Worm (Caenorhabditis elegans) whole organism, L1 larva: ENCODE data around the gene wht-7.
A peak's percentile ranks its signal among the peaks of the same experiment; 100 is the strongest.

Source experiments
- C04F5.9 ChIP-seq: sonication (generic microtip); optimal IDR thresholded peaks from 2 replicates; lab custom pipeline; 2016; ENCODE audit warnings: missing genetic modification characterization, missing compliant biosample characterization
- C16A3.4 ChIP-seq: fragments of 150-350 bp; optimal IDR thresholded peaks from 2 replicates; lab custom pipeline; 2014; ENCODE audit warnings: missing biosample characterization, missing genetic modification characterization
- F16B12.6 ChIP-seq: fragments of 150-350 bp; optimal IDR thresholded peaks from 2 replicates; lab custom pipeline; 2014; ENCODE audit warnings: missing biosample characterization, missing genetic modification characterization
- alr-1 ChIP-seq: fragments of 200-800 bp; sonication (Bioruptor generic); optimal IDR thresholded peaks from 2 replicates; lab custom pipeline; 2018; ENCODE audit warnings: borderline replicate concordance, mild to moderate bottlenecking, missing genetic modification characterization, missing compliant biosample characterization
- ama-1 ChIP-seq: fragments of 150-350 bp; optimal IDR thresholded peaks from 2 replicates; lab custom pipeline; 2014
- ceh-82 ChIP-seq, 3 experiments: fragments of 150-350 bp in 1 of 3; sonication (generic microtip) in 2 of 3; optimal IDR thresholded peaks; 2 replicates each; lab custom pipeline; 2014 to 2017; ENCODE audit warnings: missing biosample characterization in 3 of 3, missing genetic modification characterization in 3 of 3
- ceh-88 ChIP-seq: fragments of 200-800 bp; sonication (Bioruptor generic); IDR thresholded peaks from 2 replicates; pipeline ENCODE4 v1.3.6; 2022; ENCODE audit warnings: missing genetic modification characterization, missing compliant biosample characterization
- ces-1 ChIP-seq: fragments of 150-350 bp; optimal IDR thresholded peaks from 2 replicates; lab custom pipeline; 2014; ENCODE audit warnings: missing biosample characterization, missing genetic modification reagents, missing genetic modification characterization
- dsc-1 ChIP-seq: sonication (generic microtip); optimal IDR thresholded peaks from 2 replicates; lab custom pipeline; 2016; ENCODE audit warnings: mild to moderate bottlenecking, missing genetic modification characterization, missing compliant biosample characterization
- efl-1 ChIP-seq, 4 experiments: fragments of 150-350 bp; optimal IDR thresholded peaks in 3 of 4; peaks in 1 of 4; 1 replicate in 1 of 4; 2 replicates in 3 of 4; lab custom pipeline; 2014; ENCODE audit warnings: missing biosample characterization in 2 of 4, missing genetic modification characterization in 2 of 4, missing genetic modification reagents in 2 of 4
- elt-2 ChIP-seq: sonication (generic microtip); optimal IDR thresholded peaks from 2 replicates; lab custom pipeline; 2016; ENCODE audit warnings: missing genetic modification characterization, mild to moderate bottlenecking, inconsistent platforms, missing compliant biosample characterization, missing genetic modification reagents
- hpl-2 ChIP-seq: fragments of 150-350 bp; optimal IDR thresholded peaks from 2 replicates; lab custom pipeline; 2014; ENCODE audit warnings: missing biosample characterization, missing genetic modification reagents, missing genetic modification characterization
- irx-1 ChIP-seq: sonication (generic microtip); optimal IDR thresholded peaks from 2 replicates; lab custom pipeline; 2016; ENCODE audit warnings: missing genetic modification characterization, missing compliant biosample characterization
- isw-1 ChIP-seq: fragments of 200-800 bp; sonication (Bioruptor generic); IDR thresholded peaks from 2 replicates; pipeline ENCODE4 v1.3.6; 2022; ENCODE audit warnings: missing genetic modification characterization, missing compliant biosample characterization
- jun-1 ChIP-seq: fragments of 150-350 bp; optimal IDR thresholded peaks from 2 replicates; lab custom pipeline; 2014; ENCODE audit warnings: missing biosample characterization, missing genetic modification reagents, missing genetic modification characterization
- lin-14 ChIP-seq: fragments of 200-800 bp; sonication (Bioruptor generic); optimal IDR thresholded peaks from 2 replicates; lab custom pipeline; 2018; ENCODE audit warnings: mild to moderate bottlenecking, missing genetic modification characterization, moderate library complexity, missing compliant biosample characterization
- lin-35 ChIP-seq, 2 experiments: fragments of 150-350 bp; optimal IDR thresholded peaks; 2 replicates each; lab custom pipeline; 2014; ENCODE audit warnings: missing biosample characterization in 2 of 2, missing genetic modification characterization in 2 of 2, missing genetic modification reagents in 2 of 2
- mab-9 ChIP-seq: fragments of 200-800 bp; sonication (Bioruptor generic); IDR thresholded peaks from 2 replicates; pipeline ENCODE4 v1.3.6; 2022; ENCODE audit warnings: missing genetic modification reagents, missing genetic modification characterization, missing compliant biosample characterization
- mdl-1 ChIP-seq, 2 experiments: fragments of 150-350 bp; optimal IDR thresholded peaks; 2 replicates each; lab custom pipeline; 2014 to 2017; ENCODE audit warnings: missing biosample characterization in 2 of 2, missing genetic modification characterization in 2 of 2, inconsistent platforms in 1 of 2
- mef-2 ChIP-seq: fragments of 150-350 bp; optimal IDR thresholded peaks from 2 replicates; lab custom pipeline; 2014; ENCODE audit warnings: missing biosample characterization, missing genetic modification characterization
- nhr-20 ChIP-seq: sonication (generic microtip); optimal IDR thresholded peaks from 2 replicates; lab custom pipeline; 2016; ENCODE audit warnings: mild to moderate bottlenecking, missing genetic modification characterization, missing compliant biosample characterization
- nhr-28 ChIP-seq: fragments of 150-350 bp; optimal IDR thresholded peaks from 2 replicates; lab custom pipeline; 2014; ENCODE audit warnings: missing biosample characterization, missing genetic modification characterization
- nhr-71 ChIP-seq: sonication (generic microtip); optimal IDR thresholded peaks from 2 replicates; lab custom pipeline; 2016; ENCODE audit warnings: mild to moderate bottlenecking, missing genetic modification characterization, moderate library complexity, missing compliant biosample characterization
- nhr-84 ChIP-seq: sonication (generic microtip); optimal IDR thresholded peaks from 2 replicates; lab custom pipeline; 2017; ENCODE audit warnings: missing biosample characterization, missing genetic modification characterization
- nhr-85 ChIP-seq: sonication (generic microtip); peaks from one replicate; lab custom pipeline; 2016; ENCODE audit warnings: missing genetic modification characterization, inconsistent platforms, missing compliant biosample characterization
- nhr-90 ChIP-seq: sonication (generic microtip); optimal IDR thresholded peaks from 2 replicates; lab custom pipeline; 2016; ENCODE audit warnings: mild to moderate bottlenecking, missing genetic modification characterization, missing compliant biosample characterization; ENCODE audit not compliant: poor library complexity
- pag-3 ChIP-seq: sonication (generic microtip); optimal IDR thresholded peaks from 2 replicates; lab custom pipeline; 2017; ENCODE audit warnings: missing genetic modification characterization, mild to moderate bottlenecking, missing compliant biosample characterization, antibody characterized with exemption, borderline replicate concordance; ENCODE audit not compliant: insufficient read depth
- pax-3 ChIP-seq: fragments of 200-800 bp; sonication (Bioruptor generic); optimal IDR thresholded peaks from 2 replicates; lab custom pipeline; 2018; ENCODE audit warnings: mild to moderate bottlenecking, missing genetic modification characterization, moderate library complexity, missing compliant biosample characterization
- snpc-4 ChIP-seq: fragments of 150-350 bp; optimal IDR thresholded peaks from 2 replicates; lab custom pipeline; 2014; ENCODE audit warnings: missing biosample characterization, missing genetic modification characterization
- sup-37 ChIP-seq: fragments of 200-800 bp; sonication (Bioruptor generic); optimal IDR thresholded peaks from 2 replicates; lab custom pipeline; 2018; ENCODE audit warnings: mild to moderate bottlenecking, missing genetic modification characterization, missing compliant biosample characterization
- tbx-2 ChIP-seq: sonication (generic microtip); optimal IDR thresholded peaks from 2 replicates; lab custom pipeline; 2016; ENCODE audit warnings: missing genetic modification characterization, missing compliant biosample characterization
- unc-130 ChIP-seq: fragments of 150-350 bp; optimal IDR thresholded peaks from 2 replicates; lab custom pipeline; 2017; ENCODE audit warnings: missing biosample characterization, missing genetic modification characterization, inconsistent platforms
- zip-4 ChIP-seq: fragments of 200-800 bp; sonication (Bioruptor generic); optimal IDR thresholded peaks from 2 replicates; lab custom pipeline; 2018; ENCODE audit warnings: mild to moderate bottlenecking, missing genetic modification characterization, moderate library complexity, missing compliant biosample characterization
- ztf-4 ChIP-seq: fragments of 150-350 bp; optimal IDR thresholded peaks from 2 replicates; lab custom pipeline; 2014; ENCODE audit warnings: missing biosample characterization, missing genetic modification characterization

Gene wht-7

ce11 chrIII:6198378-6199234, 49.2 kb upstream of the wht-7 start, which contains the start of the genes C23G10.7 and rpn-2 (continued):
- peak; percentile 56 for TF ChIP-seq C16A3.4
- no peak for TF ChIP-seq nhr-28 (tag; lab: Kevin White, UChicago)
- TF ChIP-seq tbx-2, result peak; percentile 73
- TF ChIP-seq ztf-4 (tag; lab: Kevin White, UChicago), result no peak
- peak; percentile 17 for TF ChIP-seq zip-4 (GFP tag; lab: Kevin White, UChicago)
- TF ChIP-seq efl-1 (optimal IDR thresholded peaks at IDR 0.05; lab: Kevin White, UChicago), result peak; percentile 74 to 79
- peak; percentile 72 to 97 for TF ChIP-seq efl-1 (GFP tag; optimal IDR thresholded peaks at IDR 0.05 in 1 of 2; lab: Kevin White, UChicago)
- peak; percentile 71 for TF ChIP-seq dsc-1 (tag; lab: Kevin White, UChicago)
- TF ChIP-seq mab-9 (GFP tag; lab: Robert Waterston, UW), result no peak
- TF ChIP-seq pax-3 (tag; lab: Kevin White, UChicago), result no peak
- no peak for TF ChIP-seq unc-130
- TF ChIP-seq isw-1, result peak; percentile 63
- TF ChIP-seq lin-14, result peak; percentile 64
- peak; percentile 36 for TF ChIP-seq C04F5.9 (tag; lab: Kevin White, UChicago)
- TF ChIP-seq jun-1 (tag; lab: Kevin White, UChicago), result peak; percentile 29
- no peak for TF ChIP-seq mef-2 (tag; lab: Kevin White, UChicago)
- peak; percentile 62 to 68 (median 63) for TF ChIP-seq ceh-82 (tag; optimal IDR thresholded peaks at IDR 0.05; lab: Kevin White, UChicago)
- TF ChIP-seq nhr-20 (tag; lab: Kevin White, UChicago), result peak; percentile 72
- TF ChIP-seq hpl-2, result no peak
- TF ChIP-seq elt-2 (tag; lab: Kevin White, UChicago), result peak; percentile 24
- no peak for TF ChIP-seq alr-1 (tag; lab: Kevin White, UChicago)
- TF ChIP-seq snpc-4 (tag; lab: Kevin White, UChicago), result peak; percentile 31
- TF ChIP-seq mdl-1 (tag; optimal IDR thresholded peaks at IDR 0.05; lab: Kevin White, UChicago), result peak in 1 of 2 experiments; percentile 55
- peak; percentile 52 for TF ChIP-seq F16B12.6

DNA sequence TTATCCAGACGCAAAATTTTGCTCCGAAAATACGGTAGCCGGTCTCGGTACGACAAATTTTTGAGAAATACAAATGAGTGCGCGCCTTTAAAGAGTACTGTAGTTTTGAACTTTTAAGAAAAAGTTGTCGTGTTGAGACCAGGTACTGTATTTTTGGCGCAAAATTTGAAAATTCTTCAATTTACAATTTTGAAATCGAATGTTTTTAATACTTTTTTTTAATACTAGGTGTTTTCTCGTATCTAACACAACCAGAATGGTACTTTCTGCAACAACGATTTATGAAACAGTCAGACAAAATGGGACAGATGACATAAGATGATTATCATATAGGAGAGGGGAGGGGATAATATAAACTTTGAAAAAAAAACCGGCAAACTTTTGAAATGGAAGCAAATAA, 46.3 kb upstream of the wht-7 start:
- TF ChIP-seq elt-2 (tag; lab: Kevin White, UChicago) (no peak), efl-1 (optimal IDR thresholded peaks at IDR 0.05; lab: Kevin White, UChicago) (no peak), efl-1 (GFP tag; optimal IDR thresholded peaks at IDR 0.05 in 1 of 2; lab: Kevin White, UChicago) (peak in 1 of 2 experiments; percentile 63)
- TF ChIP-seq, all 84 proteins: peak for 1

DNA sequence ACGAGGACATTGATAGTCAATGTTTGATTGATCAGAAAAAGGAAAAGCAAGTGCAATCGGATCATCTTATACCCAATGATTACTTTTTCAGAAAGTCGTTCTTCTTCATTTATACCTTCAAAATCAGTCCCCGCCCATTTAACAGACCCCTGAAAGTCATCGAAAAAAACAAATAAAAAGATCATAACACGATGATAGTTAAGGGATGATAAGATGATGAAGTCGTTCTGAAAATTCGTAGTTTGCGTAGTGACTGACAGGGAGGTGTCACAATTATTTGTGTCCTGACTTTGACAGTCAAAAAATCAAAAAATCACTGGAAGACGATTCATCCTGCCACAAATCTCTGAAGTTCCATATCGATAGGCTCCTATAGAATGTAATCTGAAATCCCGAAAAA, 45.1 kb upstream of the wht-7 start, which contains the start of gene ugt-66:
Gene ugt-66, minus strand, starts transcription at position 101 of the 400 bp plus-strand sequence.
- TF ChIP-seq ceh-88 (no peak), ztf-4 (tag; lab: Kevin White, UChicago) (no peak)

ce11 chrIII:6190810-6191209, 41.4 kb upstream of the wht-7 start, which contains the start of gene C23G10.5:
Gene C23G10.5, plus strand, starts transcription at chrIII:6191110.
- TF ChIP-seq unc-130, result no peak
- no peak for TF ChIP-seq nhr-28 (tag; lab: Kevin White, UChicago)
- no peak for TF ChIP-seq lin-14
- no peak for TF ChIP-seq C04F5.9 (tag; lab: Kevin White, UChicago)
- no peak for TF ChIP-seq nhr-20 (tag; lab: Kevin White, UChicago)
- no peak for TF ChIP-seq pag-3 (tag; lab: Kevin White, UChicago)
- no peak for TF ChIP-seq sup-37
- no peak for TF ChIP-seq ces-1

- TF ChIP-seq mef-2 (tag; lab: Kevin White, UChicago) (no peak), ama-1 (lab: Kevin White, UChicago) (no peak)
- TF ChIP-seq, all 84 proteins: peak for 0
Observed at ce11 chrIII:6183118-6183517, 33.7 kb upstream of the wht-7 start, which contains the start of gene nas-28. Gene nas-28, minus strand, starts transcription at chrIII:6183218.

- TF ChIP-seq nhr-20 (tag; lab: Kevin White, UChicago) (peak; percentile 31), irx-1 (tag; lab: Kevin White, UChicago) (no peak), nhr-90 (tag; lab: Kevin White, UChicago) (peak; percentile 1), lin-14 (peak; percentile 31), nhr-71 (tag; lab: Kevin White, UChicago) (peak; percentile 37), lin-35 (GFP tag; optimal IDR thresholded peaks at IDR 0.05; lab: Kevin White, UChicago) (peak in 1 of 2 experiments; percentile 50), nhr-84 (no peak), elt-2 (tag; lab: Kevin White, UChicago) (peak; percentile 96), nhr-85 (tag; lab: Kevin White, UChicago) (peak; percentile 32)
Observed at ce11 chrIII:6180294-6180693, 30.9 kb upstream of the wht-7 start.
